Worm (Caenorhabditis elegans) whole organism, late embryonic: ENCODE results near the gene taap-1.

ENCODE experiments used
- ama-1 ChIP-seq: fragments of 150-350 bp; optimal IDR thresholded peaks from 2 replicates; lab custom pipeline; 2014
- ceh-48 ChIP-seq: sonication (generic microtip); optimal IDR thresholded peaks from 2 replicates; lab custom pipeline; 2016; ENCODE audit warnings: missing genetic modification characterization, inconsistent platforms, missing compliant biosample characterization
- ceh-9 ChIP-seq: sonication (generic microtip); optimal IDR thresholded peaks from 2 replicates; lab custom pipeline; 2016; ENCODE audit warnings: mild to moderate bottlenecking, missing genetic modification characterization, inconsistent platforms, missing compliant biosample characterization
- che-1 ChIP-seq: sonication (generic microtip); optimal IDR thresholded peaks from 2 replicates; lab custom pipeline; 2016; ENCODE audit warnings: mild to moderate bottlenecking, missing genetic modification characterization, missing compliant biosample characterization
- lin-11 ChIP-seq: fragments of 200-800 bp; sonication (Bioruptor generic); optimal IDR thresholded peaks from 2 replicates; lab custom pipeline; 2018; ENCODE audit warnings: mild to moderate bottlenecking, missing genetic modification characterization, missing compliant biosample characterization
- pag-3 ChIP-seq: sonication (generic microtip); optimal IDR thresholded peaks from 2 replicates; lab custom pipeline; 2016; ENCODE audit warnings: missing compliant biosample characterization, missing genetic modification characterization, borderline replicate concordance
- pqm-1 ChIP-seq: sonication (generic microtip); optimal IDR thresholded peaks from 2 replicates; lab custom pipeline; 2016; ENCODE audit warnings: missing genetic modification characterization, missing compliant biosample characterization
- ztf-16 ChIP-seq: sonication (generic microtip); optimal IDR thresholded peaks from 2 replicates; lab custom pipeline; 2017; ENCODE audit warnings: missing genetic modification characterization, missing compliant biosample characterization

DNA sequence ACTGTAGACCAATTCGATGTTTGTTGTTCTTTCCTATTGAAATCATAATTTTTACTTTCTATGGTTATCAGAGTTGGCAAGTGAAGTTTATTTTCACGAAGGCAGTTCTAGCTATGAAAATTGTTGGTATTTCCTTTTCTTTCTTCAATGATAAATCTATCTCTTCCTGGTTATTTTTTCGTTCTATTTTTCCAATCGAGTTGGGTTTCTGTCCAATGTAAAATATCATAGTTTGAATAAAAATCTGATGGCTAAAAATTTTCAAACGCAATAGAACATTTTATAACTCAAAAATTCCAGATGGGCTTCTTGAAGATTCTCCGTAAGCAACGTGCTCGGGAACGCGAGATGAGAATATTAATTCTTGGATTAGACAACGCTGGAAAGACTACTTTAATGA is 39.7 kb downstream of the taap-1 start, which contains the start of gene evl-20:
- TF ChIP-seq ama-1 (lab: Kevin White, UChicago), result no peak
- no peak for TF ChIP-seq ztf-16 (tag; lab: Kevin White, UChicago)
- TF ChIP-seq pqm-1 (tag; lab: Kevin White, UChicago), result no peak
- no peak for TF ChIP-seq ceh-48
- TF ChIP-seq lin-11, result no peak
- TF ChIP-seq che-1 (tag; lab: Kevin White, UChicago), result no peak
- TF ChIP-seq pag-3, result no peak
- TF ChIP-seq ceh-9, result no peak
